Worm (Caenorhabditis elegans) whole organism, L2 larva: ENCODE measurements around the gene lin-14.

Experiments used
- F13H6.1 ChIP-seq: sonication (generic microtip); optimal IDR thresholded peaks from 2 replicates; lab custom pipeline; 2016; ENCODE audit warnings: missing genetic modification characterization, missing compliant biosample characterization
- ZK546.5 ChIP-seq: sonication (generic microtip); optimal IDR thresholded peaks from 2 replicates; lab custom pipeline; 2017; ENCODE audit warnings: missing biosample characterization, missing genetic modification characterization
- gmeb-1 ChIP-seq: fragments of 150-350 bp; optimal IDR thresholded peaks from 2 replicates; lab custom pipeline; 2014; ENCODE audit warnings: missing biosample characterization, missing genetic modification characterization
- lin-39 ChIP-seq: fragments of 150-350 bp; optimal IDR thresholded peaks from 2 replicates; lab custom pipeline; 2014; ENCODE audit warnings: missing biosample characterization, missing genetic modification reagents, missing genetic modification characterization
- mdl-1 ChIP-seq, 2 experiments: fragments of 150-350 bp in 1 of 2; sonication (generic microtip) in 1 of 2; optimal IDR thresholded peaks; 2 replicates each; lab custom pipeline; 2017; ENCODE audit warnings: missing biosample characterization in 2 of 2, missing genetic modification characterization in 2 of 2
- nhr-12 ChIP-seq: fragments of 150-350 bp; optimal IDR thresholded peaks from 2 replicates; lab custom pipeline; 2014; ENCODE audit warnings: missing biosample characterization, missing genetic modification characterization
- sma-3 ChIP-seq: sonication (generic microtip); optimal IDR thresholded peaks from 2 replicates; lab custom pipeline; 2016; ENCODE audit warnings: missing genetic modification reagents, missing genetic modification characterization, missing compliant biosample characterization
- zag-1 ChIP-seq: fragments of 150-350 bp; optimal IDR thresholded peaks from 2 replicates; lab custom pipeline; 2014; ENCODE audit warnings: missing biosample characterization, missing genetic modification characterization
- ztf-11 ChIP-seq: sonication (generic microtip); optimal IDR thresholded peaks from 2 replicates; lab custom pipeline; 2017; ENCODE audit warnings: missing biosample characterization, missing genetic modification characterization

DNA sequence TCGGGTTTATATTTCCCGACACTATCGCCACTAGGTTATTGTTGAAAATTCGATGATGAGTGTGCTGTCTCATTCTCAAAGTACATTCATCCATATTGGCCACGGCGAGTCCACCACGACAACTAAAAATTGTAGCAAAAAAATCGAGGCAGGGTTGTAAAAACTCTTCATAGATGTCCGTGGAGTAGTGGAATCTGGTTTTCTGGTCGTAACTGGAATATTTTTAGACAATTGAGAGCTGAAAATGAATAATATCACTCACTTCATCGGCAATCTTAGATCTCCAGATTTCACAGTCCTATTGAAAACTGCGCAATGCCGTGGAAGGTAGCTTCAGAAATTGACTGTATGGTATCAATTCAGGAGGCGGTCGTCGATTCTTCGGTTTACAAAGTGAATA is 29.9 kb upstream of the lin-14 start:
- TF ChIP-seq lin-39 (tag; lab: Kevin White, UChicago) (no peak), sma-3 (GFP tag; lab: Kevin White, UChicago) (no peak), F13H6.1 (tag; lab: Kevin White, UChicago) (no peak), ztf-11 (tag; lab: Kevin White, UChicago) (no peak), zag-1 (no peak), nhr-12 (tag; lab: Kevin White, UChicago) (no peak), mdl-1 (tag; optimal IDR thresholded peaks at IDR 0.05; lab: Kevin White, UChicago) (no peak), gmeb-1 (tag; lab: Kevin White, UChicago) (no peak), ZK546.5 (tag; lab: Kevin White, UChicago) (no peak)
